Worm (Caenorhabditis elegans) whole organism, L3 larva: ENCODE data around the gene dnj-22.

ENCODE experiments used
- R02D3.7 ChIP-seq: fragments of 150-350 bp; optimal IDR thresholded peaks from 2 replicates; lab custom pipeline; 2014; ENCODE audit warnings: missing biosample characterization, missing genetic modification characterization
- ZK546.5 ChIP-seq: sonication (generic microtip); optimal IDR thresholded peaks from 2 replicates; lab custom pipeline; 2017; ENCODE audit warnings: missing biosample characterization, missing genetic modification characterization
- aly-2 ChIP-seq: fragments of 150-350 bp; optimal IDR thresholded peaks from 2 replicates; lab custom pipeline; 2014; ENCODE audit warnings: missing biosample characterization, missing genetic modification characterization
- ama-1 ChIP-seq: fragments of 150-350 bp; optimal IDR thresholded peaks from 2 replicates; lab custom pipeline; 2018
- ceh-82 ChIP-seq: fragments of 150-350 bp; optimal IDR thresholded peaks from 2 replicates; lab custom pipeline; 2014; ENCODE audit warnings: missing biosample characterization, missing genetic modification characterization
- ceh-9 ChIP-seq: sonication (generic microtip); optimal IDR thresholded peaks from 2 replicates; lab custom pipeline; 2018; ENCODE audit warnings: missing biosample characterization, missing genetic modification characterization
- daf-12 ChIP-seq: fragments of 150-350 bp; optimal IDR thresholded peaks from 2 replicates; lab custom pipeline; 2014; ENCODE audit warnings: missing biosample characterization, missing genetic modification reagents, missing genetic modification characterization
- egl-5 ChIP-seq: fragments of 150-350 bp; optimal IDR thresholded peaks from 2 replicates; lab custom pipeline; 2017; ENCODE audit warnings: missing biosample characterization, missing genetic modification reagents, missing genetic modification characterization, inconsistent platforms
- elt-1 ChIP-seq: fragments of 150-350 bp; optimal IDR thresholded peaks from 2 replicates; lab custom pipeline; 2014; ENCODE audit warnings: missing biosample characterization, missing genetic modification characterization
- elt-2 ChIP-seq: sonication (generic microtip); optimal IDR thresholded peaks from 2 replicates; lab custom pipeline; 2016; ENCODE audit warnings: missing genetic modification reagents, mild to moderate bottlenecking, missing genetic modification characterization, missing compliant biosample characterization
- elt-3 ChIP-seq, 3 experiments: fragments of 150-350 bp in 1 of 3; sonication (generic microtip) in 2 of 3; optimal IDR thresholded peaks; 2 replicates in 2 of 3; 4 replicates in 1 of 3; lab custom pipeline; 2014 to 2017; ENCODE audit warnings: missing biosample characterization in 3 of 3, missing genetic modification characterization in 3 of 3
- eor-1 ChIP-seq, 2 experiments: fragments of 150-350 bp; optimal IDR thresholded peaks; 2 replicates each; lab custom pipeline; 2014 to 2018; ENCODE audit warnings: missing biosample characterization in 2 of 2, missing genetic modification characterization in 2 of 2
- fkh-10 ChIP-seq: sonication (generic microtip); optimal IDR thresholded peaks from 2 replicates; lab custom pipeline; 2017; ENCODE audit warnings: missing biosample characterization, missing genetic modification reagents, missing genetic modification characterization
- fkh-2 ChIP-seq: fragments of 150-350 bp; optimal IDR thresholded peaks from 2 replicates; lab custom pipeline; 2014; ENCODE audit warnings: missing biosample characterization, missing genetic modification reagents, missing genetic modification characterization
- fos-1 ChIP-seq: fragments of 150-350 bp; optimal IDR thresholded peaks from 2 replicates; lab custom pipeline; 2014; ENCODE audit warnings: missing biosample characterization, missing genetic modification characterization
- hmg-11 ChIP-seq: sonication (generic microtip); optimal IDR thresholded peaks from 2 replicates; lab custom pipeline; 2016; ENCODE audit warnings: missing genetic modification characterization, missing compliant biosample characterization
- lin-39 ChIP-seq: fragments of 150-350 bp; optimal IDR thresholded peaks from 2 replicates; lab custom pipeline; 2018; ENCODE audit warnings: missing biosample characterization, missing genetic modification reagents, missing genetic modification characterization
- lsy-12 ChIP-seq: sonication (generic microtip); optimal IDR thresholded peaks from 2 replicates; lab custom pipeline; 2016; ENCODE audit warnings: mild to moderate bottlenecking, missing genetic modification characterization, missing compliant biosample characterization
- mdl-1 ChIP-seq: fragments of 150-350 bp; optimal IDR thresholded peaks from 2 replicates; lab custom pipeline; 2014; ENCODE audit warnings: missing biosample characterization, missing genetic modification characterization
- mml-1 ChIP-seq: fragments of 150-350 bp; sonication (generic microtip); optimal IDR thresholded peaks from 3 replicates; lab custom pipeline; 2014; ENCODE audit warnings: missing biosample characterization, missing genetic modification characterization
- nfya-1 ChIP-seq: sonication (generic microtip); optimal IDR thresholded peaks from 2 replicates; lab custom pipeline; 2017; ENCODE audit warnings: missing genetic modification characterization, mild to moderate bottlenecking, missing compliant biosample characterization, antibody characterized with exemption, moderate library complexity; ENCODE audit not compliant: insufficient read depth
- nhr-11 ChIP-seq: fragments of 150-350 bp; optimal IDR thresholded peaks from 2 replicates; lab custom pipeline; 2014; ENCODE audit warnings: missing biosample characterization, missing genetic modification characterization
- nhr-12 ChIP-seq: fragments of 150-350 bp; optimal IDR thresholded peaks from 2 replicates; lab custom pipeline; 2014; ENCODE audit warnings: missing biosample characterization, missing genetic modification characterization
- nhr-23 ChIP-seq: fragments of 150-350 bp; optimal IDR thresholded peaks from 2 replicates; lab custom pipeline; 2014; ENCODE audit warnings: missing biosample characterization, missing genetic modification reagents, missing genetic modification characterization
- nhr-237 ChIP-seq: fragments of 150-350 bp; optimal IDR thresholded peaks from 2 replicates; lab custom pipeline; 2014; ENCODE audit warnings: missing biosample characterization, missing genetic modification characterization
- nhr-25 ChIP-seq: sonication (generic microtip); optimal IDR thresholded peaks from 2 replicates; lab custom pipeline; 2017; ENCODE audit warnings: missing biosample characterization, missing genetic modification characterization
- nhr-43 ChIP-seq: sonication (generic microtip); optimal IDR thresholded peaks from 2 replicates; lab custom pipeline; 2016; ENCODE audit warnings: mild to moderate bottlenecking, missing genetic modification characterization, missing compliant biosample characterization; ENCODE audit not compliant: poor library complexity, severe bottlenecking
- nhr-67 ChIP-seq: fragments of 150-350 bp; optimal IDR thresholded peaks from 2 replicates; lab custom pipeline; 2014; ENCODE audit warnings: missing biosample characterization, missing genetic modification characterization
- nhr-76 ChIP-seq: fragments of 150-350 bp; sonication (generic microtip); optimal IDR thresholded peaks from 5 replicates; lab custom pipeline; 2014; ENCODE audit warnings: missing biosample characterization, missing genetic modification characterization
- pha-4 ChIP-seq: fragments of 150-350 bp; optimal IDR thresholded peaks from 2 replicates; lab custom pipeline; 2014; ENCODE audit warnings: missing biosample characterization, missing genetic modification reagents, missing genetic modification characterization
- pqm-1 ChIP-seq: fragments of 150-350 bp; optimal IDR thresholded peaks from 2 replicates; lab custom pipeline; 2017; ENCODE audit warnings: missing biosample characterization, missing genetic modification characterization, inconsistent platforms
- skn-1 ChIP-seq: fragments of 150-350 bp; optimal IDR thresholded peaks from 2 replicates; lab custom pipeline; 2014; ENCODE audit warnings: missing biosample characterization, missing genetic modification characterization
- snpc-4 ChIP-seq: fragments of 150-350 bp; optimal IDR thresholded peaks from 2 replicates; lab custom pipeline; 2014; ENCODE audit warnings: missing biosample characterization, missing genetic modification characterization
- tbx-2 ChIP-seq: sonication (generic microtip); optimal IDR thresholded peaks from 2 replicates; lab custom pipeline; 2016; ENCODE audit warnings: mild to moderate bottlenecking, missing genetic modification characterization, missing compliant biosample characterization
- unc-62 ChIP-seq: fragments of 150-350 bp; sonication (generic microtip); optimal IDR thresholded peaks from 4 replicates; lab custom pipeline; 2014; ENCODE audit warnings: missing biosample characterization, missing genetic modification reagents, missing genetic modification characterization
- ztf-11 ChIP-seq: fragments of 150-350 bp; optimal IDR thresholded peaks from 2 replicates; lab custom pipeline; 2014; ENCODE audit warnings: missing biosample characterization, missing genetic modification characterization
- ztf-4 ChIP-seq: fragments of 150-350 bp; optimal IDR thresholded peaks from 2 replicates; lab custom pipeline; 2014; ENCODE audit warnings: missing biosample characterization, missing genetic modification characterization

dnj-22 gene

DNA sequence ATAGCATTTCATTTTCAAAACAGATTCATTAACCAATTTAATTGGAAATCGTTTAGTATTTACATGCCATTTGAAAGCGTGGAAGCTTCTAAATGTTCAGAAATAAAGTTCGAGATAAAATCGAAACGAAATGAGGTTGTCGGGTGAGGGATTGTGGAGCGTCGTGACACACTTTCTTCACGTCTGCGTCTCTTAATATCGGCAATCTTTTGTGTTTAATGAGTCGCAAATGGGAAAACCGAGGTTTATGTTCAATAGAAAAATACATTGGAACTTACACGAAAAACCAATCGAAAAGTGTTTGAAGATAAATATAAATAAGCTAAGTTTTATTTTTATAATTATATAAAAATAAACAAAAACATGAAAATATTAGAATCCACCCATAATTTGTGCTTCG is 1.1 kb downstream of the dnj-22 start:
- TF ChIP-seq nfya-1 (tag; lab: Kevin White, UChicago) (peak; percentile 5), nhr-25 (tag; lab: Kevin White, UChicago) (peak; percentile 40), eor-1 (tag; optimal IDR thresholded peaks at IDR 0.05; lab: Kevin White, UChicago) (no peak), pha-4 (tag; lab: Kevin White, UChicago) (peak; percentile 25), R02D3.7 (tag; lab: Kevin White, UChicago) (no peak), nhr-67 (tag; lab: Kevin White, UChicago) (no peak), unc-62 (GFP tag; lab: Kevin White, UChicago) (no peak), snpc-4 (tag; lab: Kevin White, UChicago) (peak; percentile 0), tbx-2 (tag; lab: Kevin White, UChicago) (no peak), egl-5 (tag; lab: Kevin White, UChicago) (peak; percentile 91), nhr-23 (tag; lab: Kevin White, UChicago) (peak; percentile 65), lsy-12 (no peak), lin-39 (tag; lab: Kevin White, UChicago) (no peak), elt-1 (tag; lab: Kevin White, UChicago) (no peak), nhr-11 (tag; lab: Kevin White, UChicago) (no peak), fkh-2 (no peak), ama-1 (lab: Kevin White, UChicago) (no peak), ztf-4 (tag; lab: Kevin White, UChicago) (no peak), fkh-10 (no peak), ztf-11 (tag; lab: Kevin White, UChicago) (no peak), hmg-11 (tag; lab: Kevin White, UChicago) (no peak)

DNA sequence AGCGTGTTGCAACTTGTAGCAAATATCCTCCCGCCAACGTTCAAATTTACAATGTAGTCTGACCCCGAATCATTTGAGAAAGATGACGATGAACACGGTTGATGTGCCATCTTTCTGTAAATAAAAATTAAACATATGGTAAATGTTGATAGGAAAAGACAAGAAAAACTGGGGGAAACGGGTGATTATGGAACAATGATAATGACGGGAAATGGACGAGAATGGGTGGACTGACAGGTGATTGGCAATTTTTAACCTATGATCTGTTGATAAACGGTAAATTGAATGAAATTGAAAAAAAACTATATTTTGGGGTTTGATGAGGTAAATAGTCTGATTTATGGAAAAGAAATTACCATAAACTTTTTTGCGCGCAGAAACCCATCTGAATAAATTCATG is 1.6 kb downstream of the dnj-22 start, which contains the start of gene T23B12.6:
T23B12.6 (minus strand) TSS at position 114 of the 400 bp plus-strand sequence.
- TF ChIP-seq elt-2 (tag; lab: Kevin White, UChicago) = peak; percentile 74
- TF ChIP-seq pha-4 (tag; lab: Kevin White, UChicago) = peak; percentile 36
- TF ChIP-seq nhr-11 (tag; lab: Kevin White, UChicago) = no peak
- no peak for TF ChIP-seq ceh-82 (tag; lab: Kevin White, UChicago)
- TF ChIP-seq egl-5 (tag; lab: Kevin White, UChicago) = no peak
- no peak for TF ChIP-seq eor-1 (tag; optimal IDR thresholded peaks at IDR 0.05; lab: Kevin White, UChicago)
- TF ChIP-seq nhr-237 (tag; lab: Kevin White, UChicago) = no peak
- TF ChIP-seq pqm-1 = peak; percentile 41
- TF ChIP-seq mml-1 (tag; lab: Kevin White, UChicago) = no peak
- TF ChIP-seq daf-12 (tag; lab: Kevin White, UChicago) = no peak
- TF ChIP-seq ama-1 (lab: Kevin White, UChicago) = no peak
- no peak for TF ChIP-seq nhr-67 (tag; lab: Kevin White, UChicago)

DNA sequence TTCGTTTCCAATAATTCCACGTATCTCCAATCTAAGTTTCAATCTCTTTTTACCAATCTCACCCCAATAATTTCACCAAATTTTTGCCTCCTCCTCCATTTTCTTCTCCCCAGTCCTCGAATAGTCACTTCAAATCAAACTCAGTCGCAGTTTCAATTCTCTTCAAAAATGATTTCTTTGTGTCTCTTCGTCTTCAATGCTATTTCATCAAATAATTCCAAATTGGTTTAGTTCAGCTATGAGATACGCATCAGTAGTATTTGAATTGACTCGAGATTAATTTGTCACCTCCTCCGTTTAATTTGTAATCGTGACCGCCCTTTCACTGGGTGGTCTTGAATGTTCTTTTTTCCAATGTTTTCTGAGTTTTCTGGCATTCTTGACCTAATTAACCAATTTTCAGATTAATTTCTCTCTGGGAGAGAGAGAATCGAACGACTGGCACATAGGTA is 6.9 kb downstream of the dnj-22 start, which contains the start of gene T23B12.11:
T23B12.11 (plus strand) TSS at position 402 of the 452 bp plus-strand sequence.
- TF ChIP-seq nhr-11 (tag; lab: Kevin White, UChicago) (no peak), fkh-10 (no peak), aly-2 (tag; lab: Kevin White, UChicago) (no peak), nhr-12 (tag; lab: Kevin White, UChicago) (no peak), ztf-11 (tag; lab: Kevin White, UChicago) (no peak), tbx-2 (tag; lab: Kevin White, UChicago) (no peak), mdl-1 (tag; lab: Kevin White, UChicago) (no peak), elt-3 (tag; optimal IDR thresholded peaks at IDR 0.05; lab: Kevin White, UChicago) (no peak), egl-5 (tag; lab: Kevin White, UChicago) (no peak), unc-62 (GFP tag; lab: Kevin White, UChicago) (no peak), elt-2 (tag; lab: Kevin White, UChicago) (no peak), fos-1 (tag; lab: Kevin White, UChicago) (no peak), ZK546.5 (tag; lab: Kevin White, UChicago) (no peak), skn-1 (no peak), ceh-9 (tag; lab: Kevin White, UChicago) (no peak)
- TF ChIP-seq, all 47 proteins: peak for 0

DNA sequence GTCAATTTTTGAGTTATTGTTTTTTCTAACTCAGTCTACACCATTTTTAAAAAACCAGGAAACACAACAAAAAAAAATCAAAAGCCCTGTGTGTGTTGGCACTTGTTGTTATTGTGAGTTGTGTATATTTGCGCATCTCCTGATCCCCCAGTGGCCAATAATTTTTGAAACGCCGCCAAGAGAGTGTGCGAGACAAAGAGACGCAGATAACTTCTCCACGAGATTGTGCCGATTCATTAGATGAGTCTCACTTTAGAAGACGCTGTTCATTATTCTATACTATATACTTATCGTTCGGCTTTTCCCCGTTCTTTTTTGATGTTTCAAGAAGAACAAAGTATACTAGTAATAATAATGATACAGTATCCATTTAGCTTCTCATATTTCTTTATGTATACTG is 11.2 kb downstream of the dnj-22 start:
- no peak for TF ChIP-seq ZK546.5 (tag; lab: Kevin White, UChicago)
- TF ChIP-seq nhr-43 (tag; lab: Kevin White, UChicago) = no peak
- TF ChIP-seq elt-2 (tag; lab: Kevin White, UChicago) = no peak
- no peak for TF ChIP-seq R02D3.7 (tag; lab: Kevin White, UChicago)
- no peak for TF ChIP-seq ceh-9 (tag; lab: Kevin White, UChicago)
- TF ChIP-seq nhr-76 (tag; lab: Kevin White, UChicago) = no peak
- no peak for TF ChIP-seq nhr-67 (tag; lab: Kevin White, UChicago)
- TF ChIP-seq eor-1 (tag; optimal IDR thresholded peaks at IDR 0.05; lab: Kevin White, UChicago) = no peak
- no peak for TF ChIP-seq lsy-12
